Worm (Caenorhabditis elegans) whole organism, mixed stage, embryonic: ENCODE data around the gene tmbi-4.
"Not testable (repeated sequence)": the region's sequence is repeated elsewhere in the genome, so short reads cannot be mapped to it uniquely, and the experiment has no call there.

ENCODE experiments used
- M03D4.4 ChIP-seq: sonication (generic microtip); optimal IDR thresholded peaks from 2 replicates; lab custom pipeline; 2017; ENCODE audit warnings: mild to moderate bottlenecking, missing genetic modification characterization, missing compliant biosample characterization
- bed-3 ChIP-seq: fragments of 200-800 bp; sonication (Bioruptor generic); optimal IDR thresholded peaks from 3 replicates; lab custom pipeline; 2018; ENCODE audit warnings: mild to moderate bottlenecking, missing genetic modification characterization, moderate library complexity, missing compliant biosample characterization
- blmp-1 ChIP-seq: fragments of 150-350 bp; optimal IDR thresholded peaks from 2 replicates; lab custom pipeline; 2014; ENCODE audit warnings: missing biosample characterization, missing genetic modification characterization
- ceh-43 ChIP-seq: fragments of 200-800 bp; sonication (Bioruptor generic); optimal IDR thresholded peaks from 2 replicates; lab custom pipeline; 2018; ENCODE audit warnings: mild to moderate bottlenecking, missing genetic modification characterization, moderate library complexity, missing compliant biosample characterization
- ceh-83 ChIP-seq: fragments of 200-800 bp; sonication (Bioruptor generic); optimal IDR thresholded peaks from 2 replicates; lab custom pipeline; 2018; ENCODE audit warnings: mild to moderate bottlenecking, missing genetic modification characterization, missing compliant biosample characterization
- ces-1 ChIP-seq: fragments of 150-350 bp; optimal IDR thresholded peaks from 2 replicates; lab custom pipeline; 2014; ENCODE audit warnings: missing biosample characterization, missing genetic modification reagents, missing genetic modification characterization
- cnd-1 ChIP-seq: fragments of 200-800 bp; sonication (Bioruptor generic); optimal IDR thresholded peaks from 2 replicates; lab custom pipeline; 2018; ENCODE audit warnings: mild to moderate bottlenecking, missing genetic modification characterization, missing compliant biosample characterization
- drap-1 ChIP-seq: fragments of 200-800 bp; sonication (Bioruptor generic); optimal IDR thresholded peaks from 3 replicates; lab custom pipeline; 2018; ENCODE audit warnings: mild to moderate bottlenecking, missing genetic modification characterization, missing compliant biosample characterization
- elt-1 ChIP-seq: sonication (generic microtip); optimal IDR thresholded peaks from 2 replicates; lab custom pipeline; 2017; ENCODE audit warnings: missing genetic modification characterization, mild to moderate bottlenecking, missing compliant biosample characterization, antibody characterized with exemption, moderate library complexity, borderline replicate concordance; ENCODE audit not compliant: insufficient read depth
- elt-3 ChIP-seq: fragments of 150-350 bp; optimal IDR thresholded peaks from 2 replicates; lab custom pipeline; 2014; ENCODE audit warnings: missing biosample characterization, missing genetic modification characterization
- flh-1 ChIP-seq: fragments of 200-800 bp; sonication (Bioruptor generic); optimal IDR thresholded peaks from 2 replicates; lab custom pipeline; 2018; ENCODE audit warnings: mild to moderate bottlenecking, missing genetic modification characterization, moderate library complexity, missing compliant biosample characterization
- ham-2 ChIP-seq: fragments of 200-800 bp; sonication (Bioruptor generic); optimal IDR thresholded peaks from 2 replicates; lab custom pipeline; 2018; ENCODE audit warnings: mild to moderate bottlenecking, missing genetic modification characterization, missing compliant biosample characterization
- hlh-1 ChIP-seq: fragments of 150-350 bp; optimal IDR thresholded peaks from 2 replicates; lab custom pipeline; 2014; ENCODE audit warnings: missing biosample characterization, missing genetic modification reagents, missing genetic modification characterization
- lin-13 ChIP-seq: fragments of 150-350 bp; optimal IDR thresholded peaks from 2 replicates; lab custom pipeline; 2014; ENCODE audit warnings: missing biosample characterization, missing genetic modification characterization
- lin-32 ChIP-seq: fragments of 200-800 bp; sonication (Bioruptor generic); optimal IDR thresholded peaks from 2 replicates; lab custom pipeline; 2018; ENCODE audit warnings: mild to moderate bottlenecking, missing genetic modification characterization, missing compliant biosample characterization
- mab-5 ChIP-seq: fragments of 150-350 bp; optimal IDR thresholded peaks from 2 replicates; lab custom pipeline; 2014; ENCODE audit warnings: missing biosample characterization, missing genetic modification characterization
- mep-1 ChIP-seq: fragments of 150-350 bp; optimal IDR thresholded peaks from 2 replicates; lab custom pipeline; 2017; ENCODE audit warnings: missing biosample characterization, missing genetic modification reagents, missing genetic modification characterization, inconsistent platforms
- mls-2 ChIP-seq: sonication (generic microtip); optimal IDR thresholded peaks from 2 replicates; lab custom pipeline; 2016; ENCODE audit warnings: mild to moderate bottlenecking, missing genetic modification characterization, moderate library complexity, missing compliant biosample characterization
- nhr-12 ChIP-seq: fragments of 150-350 bp; optimal IDR thresholded peaks from 2 replicates; lab custom pipeline; 2014; ENCODE audit warnings: missing biosample characterization, missing genetic modification characterization
- nhr-2 ChIP-seq: fragments of 150-350 bp; optimal IDR thresholded peaks from 2 replicates; lab custom pipeline; 2014; ENCODE audit warnings: missing biosample characterization, missing genetic modification characterization
- nhr-237 ChIP-seq: fragments of 150-350 bp; optimal IDR thresholded peaks from 2 replicates; lab custom pipeline; 2014; ENCODE audit warnings: missing biosample characterization, missing genetic modification characterization
- nhr-28 ChIP-seq: fragments of 150-350 bp; optimal IDR thresholded peaks from 2 replicates; lab custom pipeline; 2014; ENCODE audit warnings: missing biosample characterization, missing genetic modification characterization
- nhr-76 ChIP-seq: sonication (generic microtip); optimal IDR thresholded peaks from 2 replicates; lab custom pipeline; 2017; ENCODE audit warnings: missing biosample characterization, missing genetic modification characterization
- pha-4 ChIP-seq: fragments of 150-350 bp; optimal IDR thresholded peaks from 2 replicates; lab custom pipeline; 2018; ENCODE audit warnings: missing biosample characterization, missing genetic modification reagents, missing genetic modification characterization
- snpc-4 ChIP-seq: fragments of 150-350 bp; optimal IDR thresholded peaks from 2 replicates; lab custom pipeline; 2014; ENCODE audit warnings: missing biosample characterization, missing genetic modification characterization
- sptf-1 ChIP-seq: sonication (generic microtip); optimal IDR thresholded peaks from 2 replicates; lab custom pipeline; 2017; ENCODE audit warnings: mild to moderate bottlenecking, missing genetic modification characterization, moderate library complexity, missing compliant biosample characterization
- unc-120 ChIP-seq: sonication (generic microtip); optimal IDR thresholded peaks from 2 replicates; lab custom pipeline; 2017; ENCODE audit warnings: missing genetic modification characterization, missing compliant biosample characterization; ENCODE audit not compliant: poor library complexity, severe bottlenecking
- unc-39 ChIP-seq: fragments of 150-350 bp; optimal IDR thresholded peaks from 2 replicates; lab custom pipeline; 2014; ENCODE audit warnings: missing biosample characterization, missing genetic modification characterization
- unc-62 ChIP-seq: fragments of 150-350 bp; optimal IDR thresholded peaks from 2 replicates; lab custom pipeline; 2014; ENCODE audit warnings: missing biosample characterization, missing genetic modification reagents, missing genetic modification characterization
- zip-8 ChIP-seq: fragments of 150-350 bp; optimal IDR thresholded peaks from 2 replicates; lab custom pipeline; 2014; ENCODE audit warnings: missing biosample characterization, missing genetic modification characterization
- ztf-11 ChIP-seq: fragments of 150-350 bp; optimal IDR thresholded peaks from 2 replicates; lab custom pipeline; 2014; ENCODE audit warnings: missing biosample characterization, missing genetic modification characterization

tmbi-4 gene

DNA sequence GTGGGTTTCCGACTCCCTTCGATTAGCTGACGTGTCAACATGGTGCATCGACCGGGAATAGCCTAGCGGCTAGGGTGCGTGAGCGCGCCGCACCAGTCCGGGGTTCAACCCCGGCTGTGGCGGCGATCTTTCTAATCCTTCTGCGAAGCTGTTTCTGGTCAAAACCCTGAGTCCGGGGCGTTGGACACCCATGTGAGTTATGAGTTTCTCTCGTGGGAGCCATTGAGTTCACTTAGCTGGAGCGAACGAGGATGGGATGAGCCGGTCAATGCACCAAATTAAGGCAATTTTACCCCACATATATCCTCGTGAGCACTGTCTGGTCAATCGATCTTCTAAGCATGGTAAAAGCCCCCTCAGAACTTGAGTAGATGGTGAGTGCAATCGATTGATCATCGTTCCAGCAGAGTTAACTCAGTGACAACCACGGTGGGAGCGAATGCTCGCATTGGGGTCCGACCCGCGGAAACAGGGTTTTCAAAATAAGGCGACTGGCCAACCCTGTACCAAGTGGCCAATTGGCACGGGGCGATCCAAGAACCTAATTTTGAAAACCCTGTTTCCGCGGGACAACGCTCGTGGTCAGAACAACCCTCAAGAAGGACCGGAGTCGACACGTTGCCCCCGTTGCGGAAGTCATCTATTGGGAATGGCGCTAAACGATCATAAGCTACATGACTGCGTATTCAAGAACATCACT, 41.5 kb downstream of the tmbi-4 start, which contains the start of gene Y81B9A.1:
TSS of gene Y81B9A.1 (plus strand) at position 650 of the 700 bp plus-strand sequence.
- TF ChIP-seq zip-8 (tag; lab: Kevin White, UChicago) = no peak
- peak; percentile 23 for TF ChIP-seq unc-120 (tag; lab: Kevin White, UChicago)

DNA sequence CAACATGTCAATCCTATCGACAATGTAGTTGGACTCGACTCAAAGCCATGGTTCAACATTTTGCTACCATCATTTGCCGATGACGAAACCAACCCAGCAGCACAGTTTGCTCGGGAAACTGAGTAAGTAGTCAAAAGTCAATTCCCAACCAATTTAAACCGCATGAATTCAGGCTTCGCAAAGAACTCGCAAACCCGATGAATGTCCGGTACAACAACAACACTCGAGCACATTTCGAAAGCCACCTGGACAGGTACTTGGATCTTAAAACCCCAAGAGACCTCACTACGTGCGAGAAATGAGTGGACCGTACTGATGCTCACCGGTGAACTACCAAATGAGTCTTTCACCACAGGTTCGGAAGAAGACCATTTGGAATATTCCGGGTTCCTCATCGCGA, 43.6 kb downstream of the tmbi-4 start:
- TF ChIP-seq elt-3 = no peak
- TF ChIP-seq nhr-237 = no peak
- TF ChIP-seq bed-3 = no peak
- no peak for TF ChIP-seq cnd-1 (tag; lab: Kevin White, UChicago)
- no peak for TF ChIP-seq ham-2 (GFP tag; lab: Kevin White, UChicago)
- no peak for TF ChIP-seq ceh-83
- TF ChIP-seq ztf-11 (tag; lab: Kevin White, UChicago) = no peak
- no peak for TF ChIP-seq mep-1
- no peak for TF ChIP-seq ceh-43
- no peak for TF ChIP-seq M03D4.4 (tag; lab: Kevin White, UChicago)
- TF ChIP-seq snpc-4 = no peak
- no peak for TF ChIP-seq drap-1 (GFP tag; lab: Kevin White, UChicago)
- TF ChIP-seq lin-32 = no peak
- no peak for TF ChIP-seq nhr-2
- no peak for TF ChIP-seq sptf-1
- no peak for TF ChIP-seq mab-5 (tag; lab: Kevin White, UChicago)
- no peak for TF ChIP-seq nhr-12 (tag; lab: Kevin White, UChicago)
- no peak for TF ChIP-seq elt-1 (tag; lab: Kevin White, UChicago)
- TF ChIP-seq pha-4 (tag; lab: Kevin White, UChicago) = no peak
- no peak for TF ChIP-seq blmp-1 (tag; lab: Kevin White, UChicago)

DNA sequence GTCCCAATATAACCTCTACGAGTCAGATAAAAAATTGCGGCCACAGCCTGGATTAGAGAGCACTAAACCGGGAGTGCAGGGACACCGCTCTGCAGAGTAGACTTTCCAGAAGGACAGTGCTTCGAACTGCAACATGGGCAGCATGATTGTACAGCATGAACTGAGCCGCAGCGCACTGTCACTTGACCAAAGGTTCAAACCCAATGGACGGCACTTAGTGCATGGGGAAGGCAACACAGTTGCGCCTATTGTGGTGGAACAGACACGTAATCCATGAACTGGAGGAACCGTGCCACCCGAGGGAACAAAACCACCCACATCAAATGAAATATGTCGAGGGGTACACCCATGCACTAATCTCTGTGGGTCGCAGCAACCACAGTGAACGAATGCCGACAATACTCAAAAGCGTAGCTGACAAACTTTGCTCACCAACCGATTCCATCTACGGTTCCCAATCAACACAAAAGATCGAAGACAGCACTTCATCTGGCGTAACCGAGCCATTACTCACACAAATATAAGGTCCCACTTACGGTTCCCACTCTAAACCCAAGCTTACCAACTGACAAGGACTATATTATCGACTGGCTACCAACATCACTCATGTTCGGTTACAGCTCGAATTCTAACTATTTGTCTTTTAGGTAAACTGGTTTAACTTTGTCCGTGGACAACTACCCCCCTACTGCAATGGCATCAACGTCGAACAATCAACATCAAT, 45.0 kb downstream of the tmbi-4 start:
- no peak for TF ChIP-seq zip-8 (tag; lab: Kevin White, UChicago)
- TF ChIP-seq ceh-83 = no peak
- TF ChIP-seq nhr-28 = no peak
- no peak for TF ChIP-seq elt-1 (tag; lab: Kevin White, UChicago)
- TF ChIP-seq lin-32 = no peak
- no peak for TF ChIP-seq elt-3
- no peak for TF ChIP-seq nhr-76 (tag; lab: Kevin White, UChicago)
- no peak for TF ChIP-seq cnd-1 (tag; lab: Kevin White, UChicago)
- TF ChIP-seq mls-2 (tag; lab: Kevin White, UChicago) = no peak
- TF ChIP-seq, all 35 proteins: peak for 0

DNA sequence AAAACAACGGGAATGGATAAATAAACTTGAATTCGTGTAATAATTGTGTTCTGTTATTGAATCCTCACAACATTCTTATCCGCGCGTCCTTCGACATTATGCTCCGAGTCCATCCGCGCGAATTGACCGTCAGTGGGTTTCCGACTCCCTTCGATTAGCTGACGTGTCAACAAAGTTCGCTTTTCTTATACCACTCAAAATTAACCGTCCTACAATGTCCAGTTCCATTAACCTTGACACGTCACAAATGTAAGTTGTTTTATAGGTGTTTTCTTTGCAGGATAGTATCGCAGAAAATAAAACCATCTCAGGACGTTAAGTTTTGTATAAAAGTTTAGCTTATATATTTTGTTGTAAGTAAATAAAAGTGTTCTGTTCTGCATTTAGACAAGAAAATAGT, 53.0 kb downstream of the tmbi-4 start, which contains the start of gene crb-3:
TSS of gene crb-3 (plus strand) at position 301 of the 400 bp plus-strand sequence.
- TF ChIP-seq snpc-4, ceh-43, sptf-1: not testable (repeated sequence)

DNA sequence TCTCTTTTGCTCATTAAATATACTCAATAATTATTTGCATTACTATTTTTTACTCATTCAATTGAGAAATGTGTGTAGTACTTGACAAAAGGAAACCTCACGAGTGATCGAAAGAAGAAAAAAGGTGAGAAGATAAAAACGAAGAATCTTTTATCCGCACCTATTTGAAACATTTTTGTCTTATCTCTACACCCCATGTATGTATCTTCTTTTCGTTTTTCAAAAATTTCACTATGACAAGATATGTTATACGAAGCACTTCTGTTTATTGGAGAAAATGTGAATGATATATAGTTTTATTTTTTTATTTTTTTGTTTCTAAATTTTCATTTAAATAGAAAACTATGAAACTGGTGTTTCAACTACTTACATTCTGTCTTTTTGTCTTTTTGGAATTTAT, 54.5 kb downstream of the tmbi-4 start:
- no peak for TF ChIP-seq flh-1 (GFP tag; lab: Kevin White, UChicago)
- TF ChIP-seq blmp-1 (tag; lab: Kevin White, UChicago) = no peak
- TF ChIP-seq mep-1 = no peak
- TF ChIP-seq nhr-28 = no peak
- no peak for TF ChIP-seq nhr-237
- no peak for TF ChIP-seq lin-32

DNA sequence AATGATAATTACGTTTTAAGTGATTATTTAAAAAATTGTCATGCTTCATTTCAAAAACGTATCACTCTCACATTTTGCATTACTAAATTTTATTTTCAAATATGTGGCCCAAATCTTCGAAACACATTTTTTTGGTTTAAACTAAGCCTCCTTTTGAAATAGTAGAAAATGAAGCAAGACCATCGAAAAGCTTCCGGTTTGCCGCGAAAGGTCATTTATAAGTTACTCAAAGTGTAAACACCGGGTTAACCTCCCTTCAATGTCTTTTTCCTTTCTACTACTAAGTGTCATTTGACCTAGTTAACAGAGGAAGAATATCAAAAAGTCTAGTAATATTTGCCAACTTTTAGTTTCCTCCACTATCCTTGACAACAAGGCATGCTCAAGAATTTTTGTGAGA, 56.2 kb downstream of the tmbi-4 start:
- TF ChIP-seq unc-39 (tag; lab: Kevin White, UChicago) (no peak), ces-1 (GFP tag; lab: Kevin White, UChicago) (no peak), elt-1 (tag; lab: Kevin White, UChicago) (no peak), hlh-1 (tag; lab: Kevin White, UChicago) (no peak), lin-13 (tag; lab: Kevin White, UChicago) (no peak), unc-62 (GFP tag; lab: Kevin White, UChicago) (no peak)
- TF ChIP-seq, all 35 proteins: peak for 0
